Fruit fly (Drosophila melanogaster) ovary, adult (tissue): Measurements from ENCODE around the gene Tango1.

Source experiments
- CG17801 ChIP-seq: fragments of 200-800 bp; optimal IDR thresholded peaks from 2 replicates; lab custom pipeline; 2019; ENCODE audit warnings: missing biosample characterization, mild to moderate bottlenecking, missing genetic modification characterization, moderate library complexity; ENCODE audit not compliant: partially characterized antibody

Tango1 gene

dm6 chr2L:6692048-6692447, 42.9 kb downstream of the Tango1 start:
- no peak for TF ChIP-seq CG17801 (GFP tag; lab: Kevin White, UChicago)

- no peak for TF ChIP-seq CG17801 (GFP tag; lab: Kevin White, UChicago)
These were observed 44.6 kb downstream of the Tango1 start for dm6 chr2L:6693794-6694254.

- TF ChIP-seq CG17801 (GFP tag; lab: Kevin White, UChicago): no peak
These were observed 47.0 kb downstream of the Tango1 start for dm6 chr2L:6696229-6696628.

- no peak for TF ChIP-seq CG17801 (GFP tag; lab: Kevin White, UChicago)
These were observed 49.2 kb downstream of the Tango1 start for dm6 chr2L:6698387-6698786.

dm6 chr2L:6700742-6701141, 51.6 kb downstream of the Tango1 start:
- no peak for TF ChIP-seq CG17801 (GFP tag; lab: Kevin White, UChicago)

- TF ChIP-seq CG17801 (GFP tag; lab: Kevin White, UChicago): no peak
These were observed 52.4 kb downstream of the Tango1 start for dm6 chr2L:6701409-6702199.
